Worm (Caenorhabditis elegans): ENCODE data around the gene F08F1.3.

The F08F1.3 gene

ce11 chrX:8440001-8440735, 11.5 kb downstream of the F08F1.3 start:
- TF ChIP-seq pqm-1 (tag; optimal IDR thresholded peaks at IDR 0.05): no peak
- no peak for TF ChIP-seq elt-4 (tag; optimal IDR thresholded peaks at IDR 0.05)
- no peak for TF ChIP-seq ceh-48 (tag; optimal IDR thresholded peaks at IDR 0.05)
- TF ChIP-seq elt-2 (tag; optimal IDR thresholded peaks at IDR 0.05): peak; percentile 38

DNA sequence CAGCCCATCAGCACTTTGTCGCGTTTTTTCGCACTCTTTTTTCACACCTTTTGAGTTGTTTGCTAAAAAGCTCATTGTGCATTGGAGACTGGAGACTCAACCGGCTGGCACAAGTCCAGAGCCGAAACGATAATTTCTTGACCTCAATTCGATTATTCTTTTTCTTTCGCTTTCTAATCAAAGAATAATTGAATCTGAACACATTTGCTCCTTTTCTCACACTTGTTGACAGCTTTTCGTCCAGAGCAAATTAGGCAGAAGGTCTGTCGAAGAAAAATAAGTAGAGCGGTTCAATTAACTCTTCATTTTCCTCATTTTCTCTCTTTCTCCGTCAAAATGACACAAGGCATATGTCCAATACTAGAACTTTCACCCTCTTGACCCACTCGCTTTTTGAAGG, 16.3 kb downstream of the F08F1.3 start:
- TF ChIP-seq ceh-18 (tag; optimal IDR thresholded peaks at IDR 0.05): no peak
- TF ChIP-seq unc-42 (tag; optimal IDR thresholded peaks at IDR 0.05): peak; percentile 72

DNA sequence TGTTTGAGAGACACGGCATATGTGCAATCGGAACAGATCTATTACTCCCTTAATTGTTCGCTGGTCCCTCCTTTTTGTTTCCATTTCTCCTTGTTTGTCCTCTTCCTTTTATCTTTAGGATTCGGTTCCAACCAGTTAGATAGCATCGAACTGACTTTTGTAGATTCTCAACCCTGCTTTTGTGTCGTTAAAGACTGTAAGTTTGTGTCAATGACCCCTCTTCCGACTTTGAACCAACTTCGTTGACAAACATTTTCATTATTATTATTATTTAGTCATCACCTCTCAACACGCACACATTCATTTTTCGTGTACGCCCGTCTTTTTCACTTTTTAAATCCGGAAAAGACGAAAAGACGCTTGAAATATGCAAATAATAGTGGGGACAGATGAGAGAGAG, 17.5 kb downstream of the F08F1.3 start, which contains the start of gene F16F9.1:
Gene F16F9.1, plus strand, starts transcription at position 301 of the 400 bp plus-strand sequence.
- TF ChIP-seq ahr-1 (tag; optimal IDR thresholded peaks at IDR 0.05) (no peak), madf-2 (tag; optimal IDR thresholded peaks at IDR 0.05) (no peak), ceh-31 (tag; optimal IDR thresholded peaks at IDR 0.05) (no peak), syd-9 (tag; optimal IDR thresholded peaks at IDR 0.05) (no peak), tbx-7 (tag; optimal IDR thresholded peaks at IDR 0.05) (no peak), hlh-15 (tag; optimal IDR thresholded peaks at IDR 0.05) (no peak)

DNA sequence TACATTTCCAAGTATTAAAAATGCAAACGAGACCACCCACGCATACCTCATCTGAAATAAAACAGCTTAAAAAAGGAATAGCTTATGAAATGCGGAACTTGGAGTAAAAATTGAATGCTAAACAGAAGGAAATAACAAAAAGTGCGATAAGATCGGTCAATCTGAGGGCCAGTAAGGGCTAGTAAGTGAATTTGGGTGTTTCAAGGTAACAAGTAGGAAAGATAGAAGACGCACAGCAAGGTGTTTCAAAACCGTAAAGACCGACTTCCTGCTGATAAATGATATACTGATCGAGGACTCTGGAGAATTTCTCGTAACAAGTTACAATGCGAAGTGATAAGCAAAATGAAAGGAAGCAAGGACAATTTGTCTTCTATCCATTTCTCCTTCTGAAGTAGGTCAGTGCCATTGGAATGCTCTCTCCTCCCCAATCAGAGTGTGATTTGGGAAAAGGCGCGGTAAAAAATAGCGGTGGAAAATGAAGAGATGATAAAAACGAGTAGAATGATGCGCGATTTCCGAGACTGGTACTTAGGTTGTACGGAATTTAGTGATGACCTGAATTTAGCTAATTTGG, 27.0 kb downstream of the F08F1.3 start, which contains the start of gene dpy-6:
Gene dpy-6, minus strand, starts transcription at position 51 of the 577 bp plus-strand sequence.
- no peak for TF ChIP-seq pha-2 (tag; optimal IDR thresholded peaks at IDR 0.05)
- TF ChIP-seq pax-1 (tag; optimal IDR thresholded peaks at IDR 0.05): no peak
- no peak for TF ChIP-seq ztf-16 (tag; optimal IDR thresholded peaks at IDR 0.05)
- TF ChIP-seq ceh-6 (GFP tag; optimal IDR thresholded peaks at IDR 0.05): no peak
- TF ChIP-seq tbx-7 (tag; optimal IDR thresholded peaks at IDR 0.05): no peak
- no peak for TF ChIP-seq ceh-14 (tag; optimal IDR thresholded peaks at IDR 0.05)

DNA sequence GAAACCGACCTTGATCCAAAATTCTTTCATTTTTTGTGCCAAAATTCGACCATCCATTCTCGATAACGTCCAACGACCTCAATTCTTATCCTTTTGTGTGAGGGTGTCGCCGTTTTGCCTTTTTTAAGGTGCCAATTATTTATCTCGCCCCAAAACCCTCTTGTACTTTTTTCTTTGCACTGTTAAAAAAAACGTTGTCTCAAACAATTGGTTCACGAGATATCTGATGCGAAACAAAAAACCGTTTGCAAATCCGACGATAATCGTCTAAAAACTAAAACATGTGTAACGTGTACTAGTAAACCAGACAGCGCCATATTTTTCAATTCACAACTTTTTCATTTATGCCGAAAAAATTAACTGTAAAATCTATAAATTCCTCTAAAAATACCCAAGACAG, 28.7 kb downstream of the F08F1.3 start, which contains the start of gene F16F9.3:
Gene F16F9.3, plus strand, starts transcription at position 301 of the 400 bp plus-strand sequence.
- no peak for TF ChIP-seq K09A11.1 (tag; optimal IDR thresholded peaks at IDR 0.05; ENCODE audit: insufficient read depth)
- no peak for TF ChIP-seq C08G9.2 (tag; optimal IDR thresholded peaks at IDR 0.05)
- no peak for TF ChIP-seq ceh-48 (tag; optimal IDR thresholded peaks at IDR 0.05)
- no peak for TF ChIP-seq dmd-4 (tag; optimal IDR thresholded peaks at IDR 0.05; ENCODE audit: borderline replicate concordance)
- TF ChIP-seq nfya-1 (tag; optimal IDR thresholded peaks at IDR 0.05): no peak
- no peak for TF ChIP-seq sdc-2 (tag; optimal IDR thresholded peaks at IDR 0.05)
- no peak for TF ChIP-seq ama-1 (optimal IDR thresholded peaks at IDR 0.05)
- no peak for TF ChIP-seq tbx-2 (tag; optimal IDR thresholded peaks at IDR 0.05)
- TF ChIP-seq hlh-13 (GFP tag; optimal IDR thresholded peaks at IDR 0.05): no peak
- no peak for TF ChIP-seq nhr-232 (tag; optimal IDR thresholded peaks at IDR 0.05)
- no peak for TF ChIP-seq C38D4.7 (GFP tag; optimal IDR thresholded peaks at IDR 0.05)
- no peak for TF ChIP-seq pha-4 (tag; optimal IDR thresholded peaks at IDR 0.05)
- TF ChIP-seq ceh-14 (tag; optimal IDR thresholded peaks at IDR 0.05): no peak
- TF ChIP-seq ceh-2 (tag; optimal IDR thresholded peaks at IDR 0.05): no peak
- TF ChIP-seq hlh-8 (tag; optimal IDR thresholded peaks at IDR 0.05): no peak
- TF ChIP-seq unc-55 (GFP tag; optimal IDR thresholded peaks at IDR 0.05): no peak
- no peak for TF ChIP-seq ceh-19 (GFP tag; optimal IDR thresholded peaks at IDR 0.05)
- no peak for TF ChIP-seq nhr-11 (tag; optimal IDR thresholded peaks at IDR 0.05)
- TF ChIP-seq sox-2 (GFP tag; IDR thresholded peaks at IDR 0.05): no peak
